Worm (Caenorhabditis elegans) whole organism, late embryonic: Measurements from ENCODE around the gene F43G6.16.

Experiments
- F13H6.1 ChIP-seq: sonication (generic microtip); optimal IDR thresholded peaks from 2 replicates; lab custom pipeline; 2016; ENCODE audit warnings: missing genetic modification characterization, missing compliant biosample characterization
- K02D7.2 ChIP-seq: sonication (generic microtip); optimal IDR thresholded peaks from 2 replicates; lab custom pipeline; 2017; ENCODE audit warnings: mild to moderate bottlenecking, missing genetic modification characterization, missing compliant biosample characterization
- K09A11.1 ChIP-seq: sonication (generic microtip); optimal IDR thresholded peaks from 2 replicates; lab custom pipeline; 2017; ENCODE audit warnings: antibody characterized with exemption, mild to moderate bottlenecking, missing genetic modification characterization, missing compliant biosample characterization; ENCODE audit not compliant: insufficient read depth
- Y22D7AL.16 ChIP-seq: sonication (generic microtip); optimal IDR thresholded peaks from 2 replicates; lab custom pipeline; 2016; ENCODE audit warnings: missing genetic modification characterization, missing compliant biosample characterization
- ahr-1 ChIP-seq: sonication (generic microtip); optimal IDR thresholded peaks from 2 replicates; lab custom pipeline; 2016; ENCODE audit warnings: missing genetic modification characterization, missing compliant biosample characterization
- ceh-2 ChIP-seq: sonication (generic microtip); optimal IDR thresholded peaks from 2 replicates; lab custom pipeline; 2016; ENCODE audit warnings: missing genotype, missing genetic modification characterization, missing compliant biosample characterization
- ceh-22 ChIP-seq: sonication (generic microtip); optimal IDR thresholded peaks from 2 replicates; lab custom pipeline; 2017; ENCODE audit warnings: missing biosample characterization, missing genetic modification characterization
- ceh-24 ChIP-seq: sonication (generic microtip); optimal IDR thresholded peaks from 2 replicates; lab custom pipeline; 2016; ENCODE audit warnings: mild to moderate bottlenecking, missing genetic modification characterization, missing compliant biosample characterization
- ceh-30 ChIP-seq: fragments of 150-350 bp; optimal IDR thresholded peaks from 2 replicates; lab custom pipeline; 2014; ENCODE audit warnings: missing biosample characterization, missing genetic modification characterization
- ceh-34 ChIP-seq: sonication (generic microtip); optimal IDR thresholded peaks from 2 replicates; lab custom pipeline; 2016; ENCODE audit warnings: mild to moderate bottlenecking, missing genetic modification characterization, missing compliant biosample characterization
- ceh-45 ChIP-seq: fragments of 200-800 bp; sonication (Bioruptor generic); IDR thresholded peaks from 2 replicates; pipeline ENCODE4 v1.3.6; 2022; ENCODE audit warnings: missing genetic modification reagents, missing genetic modification characterization, missing compliant biosample characterization
- ceh-48 ChIP-seq: sonication (generic microtip); optimal IDR thresholded peaks from 2 replicates; lab custom pipeline; 2016; ENCODE audit warnings: missing genetic modification characterization, inconsistent platforms, missing compliant biosample characterization
- ceh-6 ChIP-seq: fragments of 200-800 bp; sonication (Bioruptor generic); optimal IDR thresholded peaks from 2 replicates; lab custom pipeline; 2018; ENCODE audit warnings: mild to moderate bottlenecking, missing genetic modification characterization, missing compliant biosample characterization
- ceh-9 ChIP-seq: sonication (generic microtip); optimal IDR thresholded peaks from 2 replicates; lab custom pipeline; 2016; ENCODE audit warnings: mild to moderate bottlenecking, missing genetic modification characterization, inconsistent platforms, missing compliant biosample characterization
- che-1 ChIP-seq: sonication (generic microtip); optimal IDR thresholded peaks from 2 replicates; lab custom pipeline; 2016; ENCODE audit warnings: mild to moderate bottlenecking, missing genetic modification characterization, missing compliant biosample characterization
- dve-1 ChIP-seq: sonication (generic microtip); optimal IDR thresholded peaks from 2 replicates; lab custom pipeline; 2017; ENCODE audit warnings: antibody characterized with exemption, mild to moderate bottlenecking, missing genetic modification characterization, missing compliant biosample characterization
- elt-4 ChIP-seq: sonication (generic microtip); optimal IDR thresholded peaks from 2 replicates; lab custom pipeline; 2016; ENCODE audit warnings: missing genetic modification characterization, missing compliant biosample characterization
- fkh-10 ChIP-seq: fragments of 150-350 bp; optimal IDR thresholded peaks from 2 replicates; lab custom pipeline; 2014; ENCODE audit warnings: missing biosample characterization, missing genetic modification reagents, missing genetic modification characterization
- hlh-15 ChIP-seq: sonication (generic microtip); optimal IDR thresholded peaks from 2 replicates; lab custom pipeline; 2016; ENCODE audit warnings: missing genetic modification characterization, missing compliant biosample characterization
- hlh-6 ChIP-seq: sonication (generic microtip); optimal IDR thresholded peaks from 2 replicates; lab custom pipeline; 2016; ENCODE audit warnings: missing genotype, missing genetic modification characterization, missing compliant biosample characterization
- hlh-8 ChIP-seq: sonication (generic microtip); optimal IDR thresholded peaks from 2 replicates; lab custom pipeline; 2016; ENCODE audit warnings: missing genotype, missing genetic modification characterization, missing compliant biosample characterization
- lim-6 ChIP-seq: sonication (generic microtip); optimal IDR thresholded peaks from 2 replicates; lab custom pipeline; 2016; ENCODE audit warnings: missing genetic modification characterization, missing compliant biosample characterization
- madf-2 ChIP-seq: sonication (generic microtip); optimal IDR thresholded peaks from 2 replicates; lab custom pipeline; 2017; ENCODE audit warnings: missing genetic modification characterization, missing compliant biosample characterization
- mec-3 ChIP-seq: sonication (generic microtip); optimal IDR thresholded peaks from 2 replicates; lab custom pipeline; 2016; ENCODE audit warnings: borderline replicate concordance, missing genetic modification characterization, missing compliant biosample characterization
- nhr-11 ChIP-seq: fragments of 150-350 bp; optimal IDR thresholded peaks from 2 replicates; lab custom pipeline; 2014; ENCODE audit warnings: missing biosample characterization, missing genetic modification characterization
- nhr-232 ChIP-seq: sonication (generic microtip); optimal IDR thresholded peaks from 2 replicates; lab custom pipeline; 2016; ENCODE audit warnings: missing genetic modification characterization, missing compliant biosample characterization
- npax-4 ChIP-seq: sonication (generic microtip); optimal IDR thresholded peaks from 2 replicates; lab custom pipeline; 2016; ENCODE audit warnings: missing genetic modification characterization, missing compliant biosample characterization
- odd-2 ChIP-seq: sonication (generic microtip); optimal IDR thresholded peaks from 2 replicates; lab custom pipeline; 2017; ENCODE audit warnings: antibody characterized with exemption, mild to moderate bottlenecking, missing genetic modification characterization, missing compliant biosample characterization
- pat-9 ChIP-seq: fragments of 200-800 bp; sonication (Bioruptor generic); optimal IDR thresholded peaks from 2 replicates; lab custom pipeline; 2018; ENCODE audit warnings: mild to moderate bottlenecking, missing genetic modification characterization, moderate library complexity, missing compliant biosample characterization
- pax-1 ChIP-seq: fragments of 150-350 bp; optimal IDR thresholded peaks from 2 replicates; lab custom pipeline; 2014; ENCODE audit warnings: missing biosample characterization, missing genetic modification characterization
- pha-2 ChIP-seq: sonication (generic microtip); optimal IDR thresholded peaks from 2 replicates; lab custom pipeline; 2017; ENCODE audit warnings: mild to moderate bottlenecking, missing genetic modification characterization, missing compliant biosample characterization
- pqm-1 ChIP-seq: sonication (generic microtip); optimal IDR thresholded peaks from 2 replicates; lab custom pipeline; 2016; ENCODE audit warnings: missing genetic modification characterization, missing compliant biosample characterization
- pros-1 ChIP-seq: fragments of 150-350 bp; optimal IDR thresholded peaks from 2 replicates; lab custom pipeline; 2014; ENCODE audit warnings: missing biosample characterization, missing genetic modification reagents, missing genetic modification characterization
- ref-2 ChIP-seq: sonication (generic microtip); optimal IDR thresholded peaks from 2 replicates; lab custom pipeline; 2016; ENCODE audit warnings: missing genetic modification characterization, missing compliant biosample characterization
- sdc-2 ChIP-seq: sonication (generic microtip); optimal IDR thresholded peaks from 2 replicates; lab custom pipeline; 2016; ENCODE audit warnings: missing genotype, missing genetic modification characterization, missing compliant biosample characterization
- sox-2 ChIP-seq: fragments of 200-800 bp; sonication (Bioruptor generic); IDR thresholded peaks from 2 replicates; pipeline ENCODE4 v1.3.6; 2022; ENCODE audit warnings: missing genetic modification reagents, missing genetic modification characterization, missing compliant biosample characterization
- sox-4 ChIP-seq: sonication (generic microtip); optimal IDR thresholded peaks from 2 replicates; lab custom pipeline; 2017; ENCODE audit warnings: mild to moderate bottlenecking, missing genetic modification characterization, inconsistent platforms, missing compliant biosample characterization
- syd-9 ChIP-seq: sonication (generic microtip); optimal IDR thresholded peaks from 2 replicates; lab custom pipeline; 2016; ENCODE audit warnings: mild to moderate bottlenecking, missing genetic modification characterization, moderate library complexity, missing compliant biosample characterization
- tbx-7 ChIP-seq: sonication (generic microtip); optimal IDR thresholded peaks from 2 replicates; lab custom pipeline; 2016; ENCODE audit warnings: missing genotype, missing genetic modification characterization, missing compliant biosample characterization
- unc-3 ChIP-seq, 2 experiments: fragments of 200-800 bp in 1 of 2; sonication (Bioruptor generic) in 1 of 2; sonication (generic microtip) in 1 of 2; conservative IDR thresholded peaks in 1 of 2; optimal IDR thresholded peaks in 1 of 2; 2 replicates each; pipeline versions ENCODE4 v1.3.6 to Lab custom; 2016 to 2022; ENCODE audit warnings: missing compliant biosample characterization in 2 of 2, missing genetic modification characterization in 2 of 2, missing genetic modification reagents in 1 of 2
- unc-42 ChIP-seq: sonication (generic microtip); optimal IDR thresholded peaks from 2 replicates; lab custom pipeline; 2016; ENCODE audit warnings: missing genotype, missing genetic modification characterization, missing compliant biosample characterization
- unc-55 ChIP-seq: sonication (generic microtip); optimal IDR thresholded peaks from 2 replicates; lab custom pipeline; 2017; ENCODE audit warnings: missing biosample characterization, missing genetic modification reagents, missing genetic modification characterization
- unc-86 ChIP-seq: sonication (generic microtip); optimal IDR thresholded peaks from 2 replicates; lab custom pipeline; 2016; ENCODE audit warnings: missing genetic modification characterization, missing compliant biosample characterization
- zip-5 ChIP-seq: sonication (generic microtip); optimal IDR thresholded peaks from 2 replicates; lab custom pipeline; 2016; ENCODE audit warnings: missing genetic modification characterization, missing compliant biosample characterization

The F43G6.16 gene

ce11 chrII:11746782-11747288 lies 35.6 kb downstream of the F43G6.16 start (continued):
- TF ChIP-seq mec-3 (tag; lab: Kevin White, UChicago) (no peak), ceh-6 (no peak), npax-4 (tag; lab: Kevin White, UChicago) (no peak), sox-4 (no peak), pha-2 (tag; lab: Kevin White, UChicago) (no peak), zip-5 (tag; lab: Kevin White, UChicago) (no peak), sdc-2 (tag; lab: Kevin White, UChicago) (peak; percentile 70), K09A11.1 (tag; lab: Kevin White, UChicago) (no peak), ceh-22 (tag; lab: Kevin White, UChicago) (no peak), che-1 (tag; lab: Kevin White, UChicago) (peak; percentile 20), unc-55 (peak; percentile 85), ceh-45 (GFP tag; lab: Robert Waterston, UW) (no peak), ceh-2 (tag; lab: Kevin White, UChicago) (peak; percentile 16), Y22D7AL.16 (tag; lab: Kevin White, UChicago) (no peak), nhr-232 (tag; lab: Kevin White, UChicago) (no peak), lim-6 (tag; lab: Kevin White, UChicago) (peak; percentile 30), pat-9 (tag; lab: Kevin White, UChicago) (no peak), hlh-6 (tag; lab: Kevin White, UChicago) (peak; percentile 68), fkh-10 (no peak), elt-4 (tag; lab: Kevin White, UChicago) (no peak), unc-3 (GFP tag; conservative IDR thresholded peaks at IDR 0.05; lab: Robert Waterston, UW) (no peak), unc-3 (tag; optimal IDR thresholded peaks at IDR 0.05; lab: Kevin White, UChicago) (peak; percentile 56), tbx-7 (tag; lab: Kevin White, UChicago) (no peak), ceh-30 (no peak), syd-9 (tag; lab: Kevin White, UChicago) (peak; percentile 79), hlh-8 (peak; percentile 5), pax-1 (tag; lab: Kevin White, UChicago) (no peak), ceh-24 (tag; lab: Kevin White, UChicago) (no peak), ceh-34 (tag; lab: Kevin White, UChicago) (peak; percentile 71), hlh-15 (tag; lab: Kevin White, UChicago) (no peak), unc-86 (tag; lab: Kevin White, UChicago) (peak; percentile 60), pqm-1 (tag; lab: Kevin White, UChicago) (no peak), ref-2 (peak; percentile 38), pros-1 (peak; percentile 2), ceh-48 (tag; lab: Kevin White, UChicago) (peak; percentile 93), odd-2 (no peak), madf-2 (tag; lab: Kevin White, UChicago) (peak; percentile 24), ceh-9 (tag; lab: Kevin White, UChicago) (no peak), ahr-1 (tag; lab: Kevin White, UChicago) (peak; percentile 35), F13H6.1 (tag; lab: Kevin White, UChicago) (peak; percentile 15), K02D7.2 (no peak), sox-2 (GFP tag; lab: Robert Waterston, UW) (no peak), unc-42 (tag; lab: Kevin White, UChicago) (peak; percentile 83), dve-1 (tag; lab: Kevin White, UChicago) (peak; percentile 11)

ce11 chrII:11742320-11742719 lies 40.1 kb downstream of the F43G6.16 start:
- TF ChIP-seq nhr-11 (tag; lab: Kevin White, UChicago): no peak
- no peak for TF ChIP-seq che-1 (tag; lab: Kevin White, UChicago)
